Fruit fly (Drosophila melanogaster) whole organism: ENCODE results near the gene Ir93a.

ENCODE experiments used
- CG8478 ChIP-seq: fragments of >200 bp; optimal IDR thresholded peaks from 2 replicates; lab custom pipeline; 2018; ENCODE audit warnings: inconsistent platforms
- Dll ChIP-seq: fragments of >200 bp; optimal IDR thresholded peaks from 2 replicates; lab custom pipeline; 2017
- EcR ChIP-seq, 2 experiments: fragments of >200 bp; optimal IDR thresholded peaks; 2 replicates each; lab custom pipeline; 2017; ENCODE audit warnings: missing biosample characterization in 2 of 2, missing genetic modification characterization in 2 of 2, missing genetic modification reagents in 2 of 2
- psq ChIP-seq: fragments of >200 bp; optimal IDR thresholded peaks from 2 replicates; lab custom pipeline; 2017
- usp ChIP-seq: fragments of >200 bp; optimal IDR thresholded peaks from 2 replicates; lab custom pipeline; 2017; ENCODE audit warnings: missing biosample characterization, missing genetic modification characterization, mixed read lengths

DNA sequence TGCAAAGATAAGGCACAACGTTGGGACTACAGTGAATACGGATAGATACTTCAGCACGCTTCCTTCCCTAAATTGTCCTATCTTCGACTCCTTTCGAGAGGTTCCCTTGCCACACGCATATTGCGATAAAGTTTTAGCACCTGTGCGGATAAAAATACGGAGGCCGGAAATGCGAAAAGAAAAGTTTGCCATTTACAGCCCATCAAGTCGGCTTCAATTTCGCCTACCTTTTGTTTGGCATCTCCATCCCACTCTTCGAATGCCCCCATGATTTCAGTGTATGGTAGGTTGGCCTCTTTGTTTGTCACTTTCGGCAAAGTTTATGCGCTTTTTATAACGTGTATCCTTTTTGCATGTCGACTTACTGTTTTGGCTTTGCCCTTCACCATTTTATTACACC is 16.9 kb upstream of the Ir93a start:
- TF ChIP-seq Dll (lab: Kevin White, UChicago) (no peak), EcR (GFP tag; optimal IDR thresholded peaks at IDR 0.05; lab: Kevin White, UChicago) (no peak), CG8478 (lab: Kevin White, UChicago) (no peak), psq (no peak), usp (GFP tag; lab: Kevin White, UChicago) (no peak)
